Worm (Caenorhabditis elegans) whole organism, midembryonic: ENCODE results near the gene C05B5.17.

Experiments
- cog-1 ChIP-seq: sonication (generic microtip); optimal IDR thresholded peaks from 2 replicates; lab custom pipeline; 2016; ENCODE audit warnings: missing genetic modification characterization, missing compliant biosample characterization
- flt-1 ChIP-seq: fragments of 200-800 bp; sonication (Bioruptor generic); IDR thresholded peaks from 2 replicates; pipeline ENCODE4 v1.3.6; 2022; ENCODE audit warnings: missing genetic modification characterization, missing compliant biosample characterization
- klf-2 ChIP-seq: fragments of 200-800 bp; sonication (Bioruptor generic); conservative IDR thresholded peaks from 2 replicates; pipeline ENCODE4 v1.3.6; 2022; ENCODE audit warnings: missing genetic modification reagents, missing genetic modification characterization, missing compliant biosample characterization
- med-1 ChIP-seq: sonication (generic microtip); optimal IDR thresholded peaks from 2 replicates; lab custom pipeline; 2017; ENCODE audit warnings: missing genetic modification characterization, mild to moderate bottlenecking, missing compliant biosample characterization, antibody characterized with exemption, missing genetic modification reagents; ENCODE audit not compliant: insufficient read depth
- ref-1 ChIP-seq: fragments of 200-800 bp; sonication (Bioruptor generic); conservative IDR thresholded peaks from 2 replicates; pipeline ENCODE4 v1.3.6; 2022; ENCODE audit warnings: missing genetic modification reagents, missing genetic modification characterization, missing compliant biosample characterization
- ztf-29 ChIP-seq: fragments of 200-800 bp; sonication (Bioruptor generic); IDR thresholded peaks from 2 replicates; pipeline ENCODE4 v1.3.6; 2022; ENCODE audit warnings: missing genetic modification reagents, missing genetic modification characterization, missing compliant biosample characterization

DNA sequence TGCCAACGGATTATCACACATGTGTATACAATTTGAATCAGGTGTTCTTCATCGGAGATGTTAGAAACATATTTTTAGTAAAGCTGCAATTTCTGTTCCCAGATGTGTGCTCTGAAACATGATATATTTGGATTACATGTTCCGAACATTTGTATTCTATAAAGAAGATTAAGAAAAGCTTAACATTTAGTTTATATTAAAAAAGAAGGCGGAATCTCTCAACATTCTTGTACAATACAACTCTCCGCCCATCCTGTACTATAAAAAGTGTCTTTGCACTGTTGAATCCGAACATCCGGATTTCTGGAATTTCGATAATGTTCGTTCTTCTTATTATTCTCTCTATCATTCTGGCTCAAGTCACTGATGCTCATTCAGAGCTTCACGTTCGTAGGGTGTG, 28.8 kb upstream of the C05B5.17 start, which contains the start of gene ins-23:
- TF ChIP-seq flt-1 (GFP tag; lab: Robert Waterston, UW) (no peak), klf-2 (GFP tag; lab: Robert Waterston, UW) (no peak), med-1 (GFP tag; lab: Kevin White, UChicago) (no peak), ztf-29 (no peak), cog-1 (tag; lab: Kevin White, UChicago) (no peak), ref-1 (GFP tag; lab: Robert Waterston, UW) (no peak)
